Fruit fly (Drosophila melanogaster) whole organism, embryonic: ENCODE measurements around the gene dind.

Source experiments
- ATbp ChIP-seq: fragments of 200-800 bp; sonication (Bioruptor generic); optimal IDR thresholded peaks from 2 replicates; lab custom pipeline; 2017; ENCODE audit warnings: missing biosample characterization, mild to moderate bottlenecking, missing genetic modification characterization, missing genetic modification reagents
- Atf6 ChIP-seq: fragments of 200-800 bp; sonication (Bioruptor generic); IDR thresholded peaks from 2 replicates; pipeline ENCODE4 v1.3.6; 2022; ENCODE audit warnings: missing biosample characterization, missing genetic modification characterization
- B-H2 ChIP-seq: fragments of 200-800 bp; sonication (Bioruptor generic); optimal IDR thresholded peaks from 2 replicates; lab custom pipeline; 2018; ENCODE audit warnings: missing biosample characterization, mild to moderate bottlenecking, missing genetic modification characterization
- Bdp1 ChIP-seq: fragments of 200-800 bp; sonication (Bioruptor generic); optimal IDR thresholded peaks from 3 replicates; lab custom pipeline; 2016; ENCODE audit warnings: missing biosample characterization, missing genetic modification characterization
- CG11456 ChIP-seq: fragments of 200-800 bp; sonication (Bioruptor generic); IDR thresholded peaks from 3 replicates; pipeline ENCODE4 v1.3.6; 2022; ENCODE audit warnings: missing biosample characterization, missing genetic modification characterization
- CG11504 ChIP-seq: fragments of 200-800 bp; sonication (Bioruptor generic); optimal IDR thresholded peaks from 3 replicates; lab custom pipeline; 2019; ENCODE audit warnings: missing biosample characterization, mild to moderate bottlenecking, missing genetic modification characterization, moderate library complexity
- CG12071 ChIP-seq: fragments of 200-800 bp; sonication (Bioruptor generic); optimal IDR thresholded peaks from 3 replicates; lab custom pipeline; 2018; ENCODE audit warnings: missing biosample characterization, mild to moderate bottlenecking, missing genetic modification characterization
- CG12659 ChIP-seq: fragments of 200-800 bp; sonication (Bioruptor generic); optimal IDR thresholded peaks from 3 replicates; lab custom pipeline; 2017; ENCODE audit warnings: mild to moderate bottlenecking, missing biosample characterization, missing genetic modification reagents, missing genetic modification characterization
- CG13775 ChIP-seq: fragments of 200-800 bp; sonication (Bioruptor generic); optimal IDR thresholded peaks from 3 replicates; lab custom pipeline; 2017; ENCODE audit warnings: missing biosample characterization, mild to moderate bottlenecking, missing genetic modification characterization
- CG14014 ChIP-seq: fragments of 200-800 bp; sonication (Bioruptor generic); IDR thresholded peaks from 2 replicates; pipeline ENCODE4 v1.3.6; 2022; ENCODE audit warnings: missing biosample characterization, missing genetic modification characterization
- CG1647 ChIP-seq: fragments of 200-800 bp; sonication (Bioruptor generic); optimal IDR thresholded peaks from 3 replicates; lab custom pipeline; 2016; ENCODE audit warnings: missing biosample characterization, missing genetic modification characterization
- CG16779 ChIP-seq: fragments of 200-800 bp; sonication (Bioruptor generic); IDR thresholded peaks from 2 replicates; pipeline ENCODE4 v1.3.6; 2022; ENCODE audit warnings: missing biosample characterization, missing genetic modification characterization
- CG18011 ChIP-seq: fragments of 200-800 bp; sonication (Bioruptor generic); optimal IDR thresholded peaks from 2 replicates; lab custom pipeline; 2017; ENCODE audit warnings: missing biosample characterization, missing genetic modification characterization, mild to moderate bottlenecking, moderate library complexity, missing genotype
- CG32767 ChIP-seq: fragments of 200-800 bp; sonication (Bioruptor generic); IDR thresholded peaks from 2 replicates; pipeline ENCODE4 v1.3.6; 2022; ENCODE audit warnings: missing biosample characterization, missing genetic modification characterization
- CG42726 ChIP-seq: fragments of 200-800 bp; sonication (Bioruptor generic); IDR thresholded peaks from 2 replicates; pipeline ENCODE4 v1.3.6; 2022; ENCODE audit warnings: missing biosample characterization, missing genetic modification characterization; ENCODE audit not compliant: partially characterized antibody
- CG6254 ChIP-seq: fragments of 200-800 bp; sonication (Bioruptor generic); optimal IDR thresholded peaks from 3 replicates; lab custom pipeline; 2017; ENCODE audit warnings: mild to moderate bottlenecking, missing biosample characterization, missing genetic modification reagents, missing genetic modification characterization
- CG6683 ChIP-seq: fragments of 200-800 bp; sonication (Bioruptor generic); optimal IDR thresholded peaks from 2 replicates; lab custom pipeline; 2017; ENCODE audit warnings: missing biosample characterization, mild to moderate bottlenecking, missing genetic modification characterization, missing genetic modification reagents
- CG7928 ChIP-seq: fragments of 200-800 bp; sonication (Bioruptor generic); optimal IDR thresholded peaks from 2 replicates; lab custom pipeline; 2017; ENCODE audit warnings: missing biosample characterization, mild to moderate bottlenecking, missing genetic modification characterization
- CG8359 ChIP-seq: fragments of 200-800 bp; sonication (Bioruptor generic); optimal IDR thresholded peaks from 2 replicates; lab custom pipeline; 2017; ENCODE audit warnings: missing biosample characterization, mild to moderate bottlenecking, missing genetic modification characterization, borderline replicate concordance
- D ChIP-seq, 2 experiments: fragments of 200-800 bp in 1 of 2; fragments of >200 bp in 1 of 2; sonication (Bioruptor generic) in 1 of 2; optimal IDR thresholded peaks; 2 replicates in 1 of 2; 3 replicates in 1 of 2; lab custom pipeline; 2017; ENCODE audit warnings: mild to moderate bottlenecking in 1 of 2, missing biosample characterization in 1 of 2, missing genetic modification characterization in 1 of 2, missing genetic modification reagents in 1 of 2
- Dad ChIP-seq: fragments of 200-800 bp; sonication (Bioruptor generic); optimal IDR thresholded peaks from 3 replicates; lab custom pipeline; 2016; ENCODE audit warnings: missing biosample characterization, missing genetic modification characterization
- Eip74EF ChIP-seq, 2 experiments: fragments of 200-800 bp in 1 of 2; fragments of >200 bp in 1 of 2; sonication (Bioruptor generic) in 1 of 2; optimal IDR thresholded peaks; 2 replicates each; lab custom pipeline; 2017 to 2019; ENCODE audit warnings: missing biosample characterization in 2 of 2, missing genetic modification characterization in 2 of 2, mild to moderate bottlenecking in 1 of 2, moderate library complexity in 1 of 2
- Ets97D ChIP-seq: fragments of 200-800 bp; sonication (Bioruptor generic); optimal IDR thresholded peaks from 3 replicates; lab custom pipeline; 2016; ENCODE audit warnings: missing biosample characterization, missing genetic modification characterization
- Gsc ChIP-seq: fragments of 200-800 bp; sonication (Bioruptor generic); IDR thresholded peaks from 2 replicates; pipeline ENCODE4 v1.3.6; 2022; ENCODE audit warnings: missing biosample characterization, missing genetic modification characterization
- HLH54F ChIP-seq: fragments of 200-800 bp; sonication (Bioruptor generic); optimal IDR thresholded peaks from 3 replicates; lab custom pipeline; 2016; ENCODE audit warnings: missing biosample characterization, missing genetic modification characterization
- Mrtf ChIP-seq: fragments of 200-800 bp; sonication (Bioruptor generic); IDR thresholded peaks from 3 replicates; pipeline ENCODE4 v1.3.6; 2022; ENCODE audit warnings: missing biosample characterization, missing genetic modification characterization
- Nf-YA ChIP-seq: fragments of 200-800 bp; sonication (Bioruptor generic); IDR thresholded peaks from 2 replicates; pipeline ENCODE4 v1.3.6; 2022; ENCODE audit warnings: missing biosample characterization, missing genetic modification characterization
- NfI ChIP-seq: fragments of 200-800 bp; sonication (Bioruptor generic); optimal IDR thresholded peaks from 3 replicates; lab custom pipeline; 2018; ENCODE audit warnings: missing biosample characterization, mild to moderate bottlenecking, missing genetic modification characterization, moderate library complexity
- PHDP ChIP-seq: fragments of 200-800 bp; sonication (Bioruptor generic); optimal IDR thresholded peaks from 3 replicates; lab custom pipeline; 2018; ENCODE audit warnings: missing biosample characterization, mild to moderate bottlenecking, missing genetic modification characterization, moderate library complexity
- Ptx1 ChIP-seq: fragments of 200-800 bp; sonication (Bioruptor generic); IDR thresholded peaks from 2 replicates; pipeline ENCODE4 v1.3.6; 2022; ENCODE audit warnings: missing biosample characterization, missing genetic modification characterization
- Rfx ChIP-seq: fragments of 200-800 bp; sonication (Bioruptor generic); IDR thresholded peaks from 2 replicates; pipeline ENCODE4 v1.3.6; 2022; ENCODE audit warnings: missing biosample characterization, missing genetic modification characterization
- Sry-δ ChIP-seq: fragments of 200-800 bp; sonication (Bioruptor generic); optimal IDR thresholded peaks from 2 replicates; lab custom pipeline; 2016; ENCODE audit warnings: missing biosample characterization, missing genetic modification characterization
- Ssrp ChIP-seq: fragments of 200-800 bp; sonication (Bioruptor generic); optimal IDR thresholded peaks from 2 replicates; lab custom pipeline; 2018; ENCODE audit warnings: missing biosample characterization, mild to moderate bottlenecking, missing genetic modification characterization, moderate library complexity
- eve ChIP-seq, 2 experiments: fragments of >200 bp; optimal IDR thresholded peaks; 2 replicates each; lab custom pipeline; 2017; ENCODE audit warnings: missing biosample characterization in 2 of 2, missing genetic modification characterization in 2 of 2
- gsb-n ChIP-seq: fragments of 200-800 bp; sonication (Bioruptor generic); optimal IDR thresholded peaks from 3 replicates; lab custom pipeline; 2018; ENCODE audit warnings: missing biosample characterization, mild to moderate bottlenecking, missing genetic modification characterization
- hbn ChIP-seq: fragments of 200-800 bp; sonication (Bioruptor generic); IDR thresholded peaks from 2 replicates; pipeline ENCODE4 v1.3.6; 2022; ENCODE audit warnings: missing biosample characterization, missing genetic modification characterization; ENCODE audit not compliant: partially characterized antibody
- jumu ChIP-seq: fragments of 200-800 bp; sonication (Bioruptor generic); optimal IDR thresholded peaks from 3 replicates; lab custom pipeline; 2016; ENCODE audit warnings: missing biosample characterization, missing genetic modification characterization
- kay ChIP-seq: fragments of 200-800 bp; sonication (Bioruptor generic); optimal IDR thresholded peaks from 2 replicates; lab custom pipeline; 2016; ENCODE audit warnings: missing biosample characterization, missing genetic modification characterization
- odd ChIP-seq: fragments of 200-800 bp; sonication (Bioruptor generic); optimal IDR thresholded peaks from 2 replicates; lab custom pipeline; 2017; ENCODE audit warnings: missing biosample characterization, mild to moderate bottlenecking, missing genetic modification characterization
- peb ChIP-seq: fragments of 200-800 bp; sonication (Bioruptor generic); IDR thresholded peaks from 2 replicates; pipeline ENCODE4 v1.3.6; 2022; ENCODE audit warnings: missing biosample characterization, missing genetic modification characterization
- pita ChIP-seq: fragments of 200-800 bp; sonication (Bioruptor generic); optimal IDR thresholded peaks from 2 replicates; lab custom pipeline; 2017; ENCODE audit warnings: missing biosample characterization, mild to moderate bottlenecking, missing genetic modification characterization
- pros ChIP-seq: fragments of 200-800 bp; sonication (Bioruptor generic); optimal IDR thresholded peaks from 3 replicates; lab custom pipeline; 2019; ENCODE audit warnings: missing biosample characterization, mild to moderate bottlenecking, missing genetic modification characterization, moderate library complexity
- ro ChIP-seq: fragments of 200-800 bp; sonication (Bioruptor generic); IDR thresholded peaks from 2 replicates; pipeline ENCODE4 v1.3.6; 2022; ENCODE audit warnings: missing biosample characterization, missing genetic modification characterization
- schlank ChIP-seq: fragments of 200-800 bp; sonication (Bioruptor generic); optimal IDR thresholded peaks from 2 replicates; lab custom pipeline; 2018; ENCODE audit warnings: missing biosample characterization, mild to moderate bottlenecking, missing genetic modification characterization
- sens ChIP-seq: fragments of 200-800 bp; sonication (Bioruptor generic); peaks from one replicate; lab custom pipeline; 2016; ENCODE audit warnings: missing biosample characterization, missing genetic modification characterization
- shn ChIP-seq: fragments of 200-800 bp; sonication (Bioruptor generic); optimal IDR thresholded peaks from 3 replicates; lab custom pipeline; 2016; ENCODE audit warnings: missing biosample characterization, missing genetic modification characterization
- trem ChIP-seq: fragments of 200-800 bp; optimal IDR thresholded peaks from 3 replicates; lab custom pipeline; 2019; ENCODE audit warnings: missing biosample characterization, mild to moderate bottlenecking, missing genetic modification characterization, moderate library complexity
- zen2 ChIP-seq: fragments of 200-800 bp; sonication (Bioruptor generic); IDR thresholded peaks from 3 replicates; pipeline ENCODE4 v1.3.6; 2022; ENCODE audit warnings: missing biosample characterization, missing genetic modification characterization; ENCODE audit not compliant: partially characterized antibody

Gene dind

DNA sequence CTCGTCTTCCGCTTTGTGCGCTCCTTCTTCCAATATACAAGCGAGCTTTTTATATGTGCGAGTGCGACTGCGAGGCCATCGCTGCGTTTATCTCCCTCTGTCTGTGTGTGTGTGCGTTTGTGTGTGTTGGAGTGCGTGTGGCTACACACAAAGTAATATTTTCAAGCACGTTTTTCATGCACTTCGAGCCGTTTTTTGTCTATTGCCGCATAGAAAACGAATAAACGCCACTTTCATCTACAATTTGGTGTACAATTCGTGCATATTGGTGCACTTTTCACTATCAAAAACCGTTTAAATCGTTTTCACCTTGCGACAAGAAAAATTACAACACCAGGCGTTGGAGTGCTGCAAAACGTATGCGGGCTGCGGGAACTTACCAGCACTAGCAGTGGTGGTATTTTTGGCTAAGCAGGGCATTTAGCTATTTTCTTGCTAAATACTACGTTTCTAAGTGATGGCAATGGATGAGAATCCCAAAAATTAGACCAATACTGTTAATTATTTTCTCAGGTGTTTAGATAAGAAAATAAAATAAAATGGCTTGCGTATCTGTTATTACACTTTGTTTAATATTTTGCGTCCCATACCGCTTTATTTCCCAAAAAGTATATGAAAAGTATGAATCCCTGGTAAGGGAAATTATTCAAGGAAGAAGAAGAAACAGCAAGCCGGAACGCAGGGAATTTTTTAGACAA is 18.2 kb downstream of the dind start, which contains the start of the genes CG31224 and CstF64 (continued):
- peak; percentile 98 for TF ChIP-seq sens (GFP tag; lab: Kevin White, UChicago)
- TF ChIP-seq pita, result no peak
- TF ChIP-seq B-H2, result peak; percentile 87
- no peak for TF ChIP-seq CG42726 (GFP tag; lab: Robert Waterston, UW)
- TF ChIP-seq hbn (GFP tag; lab: Robert Waterston, UW), result no peak
- peak; percentile 80 for TF ChIP-seq Ssrp (tag; lab: Kevin White, UChicago)
- no peak for TF ChIP-seq gsb-n
- TF ChIP-seq Ets97D (GFP tag; lab: Kevin White, UChicago), result peak; percentile 94
- TF ChIP-seq ATbp (GFP tag; lab: Kevin White, UChicago), result peak; percentile 35
- TF ChIP-seq ro, result peak; percentile 68
- TF ChIP-seq CG8359 (GFP tag; lab: Kevin White, UChicago), result no peak
- peak; percentile 85 for TF ChIP-seq Ptx1 (GFP tag; lab: Robert Waterston, UW)
- no peak for TF ChIP-seq schlank (tag; lab: Kevin White, UChicago)
- TF ChIP-seq Eip74EF (GFP tag; optimal IDR thresholded peaks at IDR 0.05; lab: Kevin White, UChicago), result peak in 1 of 2 experiments; percentile 6
- TF ChIP-seq CG6683 (GFP tag; lab: Kevin White, UChicago), result peak; percentile 59
- TF ChIP-seq CG12659 (GFP tag; lab: Kevin White, UChicago), result peak; percentile 90
- peak; percentile 66; the same call in 1 of the 2 replicates for TF ChIP-seq CG32767 (GFP tag; lab: Robert Waterston, UW)
- no peak for TF ChIP-seq pros (GFP tag; lab: Kevin White, UChicago)
- TF ChIP-seq trem (tag; lab: Kevin White, UChicago), result peak; percentile 78
- peak; percentile 94 for TF ChIP-seq CG7928 (GFP tag; lab: Kevin White, UChicago)
- no peak for TF ChIP-seq CG11504 (tag; lab: Kevin White, UChicago)
- peak; percentile 86 for TF ChIP-seq CG1647 (GFP tag; lab: Kevin White, UChicago)
- peak; percentile 71 for TF ChIP-seq kay (GFP tag; lab: Kevin White, UChicago)
- TF ChIP-seq Dad (GFP tag; lab: Kevin White, UChicago), result peak; percentile 80
- TF ChIP-seq peb, result peak; percentile 71
- peak; percentile 81 for TF ChIP-seq Bdp1 (GFP tag; lab: Kevin White, UChicago)
- TF ChIP-seq CG11456, result peak; percentile 85
- TF ChIP-seq Nf-YA (GFP tag; lab: Robert Waterston, UW), result no peak
- TF ChIP-seq D (optimal IDR thresholded peaks at IDR 0.05; lab: Kevin White, UChicago), result no peak
- peak; percentile 67 for TF ChIP-seq D (GFP tag; optimal IDR thresholded peaks at IDR 0.05; lab: Kevin White, UChicago)
- TF ChIP-seq jumu (GFP tag; lab: Kevin White, UChicago), result peak; percentile 89
- TF ChIP-seq CG14014 (GFP tag; lab: Robert Waterston, UW), result peak; percentile 81
- peak; percentile 91 for TF ChIP-seq CG13775
- TF ChIP-seq shn (GFP tag; lab: Kevin White, UChicago), result peak; percentile 89
- no peak for TF ChIP-seq CG16779 (GFP tag; lab: Robert Waterston, UW)
- TF ChIP-seq NfI (GFP tag; lab: Kevin White, UChicago), result peak; percentile 86
- no peak for TF ChIP-seq eve (GFP tag; optimal IDR thresholded peaks at IDR 0.05; lab: Kevin White, UChicago)
- TF ChIP-seq CG12071 (GFP tag; lab: Kevin White, UChicago), result no peak
- no peak for TF ChIP-seq CG18011 (GFP tag; lab: Kevin White, UChicago)
- no peak for TF ChIP-seq odd
- peak; percentile 94 for TF ChIP-seq HLH54F (GFP tag; lab: Kevin White, UChicago)
- TF ChIP-seq Mrtf (GFP tag; lab: Robert Waterston, UW), result peak; percentile 63; the same call in 2 of the 3 replicates
- TF ChIP-seq PHDP (tag; lab: Kevin White, UChicago), result peak; percentile 78
- peak; percentile 75 for TF ChIP-seq Sry-δ (GFP tag; lab: Kevin White, UChicago)
- TF ChIP-seq Gsc (GFP tag; lab: Robert Waterston, UW), result 0 out of 2 replicates have a peak, but pooled peaks have one; percentile 9
- no peak for TF ChIP-seq zen2
- TF ChIP-seq Rfx (GFP tag; lab: Robert Waterston, UW), result peak; percentile 87
- peak; percentile 26 for TF ChIP-seq CG6254
- TF ChIP-seq Atf6, result peak; percentile 73
